Worm (Caenorhabditis elegans): ENCODE measurements around the gene mcd-1.

DNA sequence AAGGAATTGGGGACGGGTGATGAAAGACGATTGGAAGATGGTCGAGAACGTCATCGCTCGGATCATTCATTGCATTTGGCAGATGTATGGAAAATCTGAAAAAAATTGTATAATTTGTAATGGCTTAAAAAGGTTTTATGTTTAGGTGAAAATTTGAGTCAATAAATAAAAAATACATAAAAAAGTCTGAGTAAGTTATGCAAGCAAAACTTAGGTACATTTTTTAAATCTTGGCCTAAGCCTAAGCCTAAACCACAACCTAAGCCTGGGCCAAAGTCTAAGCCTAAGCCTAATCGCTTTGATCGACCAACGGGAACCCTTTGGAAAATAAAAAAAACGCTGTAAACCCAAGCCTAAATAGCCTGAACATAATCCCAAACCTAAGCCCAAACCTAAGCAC is 43.6 kb downstream of the mcd-1 start, which contains the start of gene hot-3:
- no peak for TF ChIP-seq ceh-16 (tag; optimal IDR thresholded peaks at IDR 0.05)
- no peak for TF ChIP-seq aly-2 (tag; optimal IDR thresholded peaks at IDR 0.05)
- TF ChIP-seq ceh-28 (tag; optimal IDR thresholded peaks at IDR 0.05) = no peak
- no peak for TF ChIP-seq unc-62 (GFP tag; optimal IDR thresholded peaks at IDR 0.05)
- no peak for TF ChIP-seq nhr-28 (tag; optimal IDR thresholded peaks at IDR 0.05)

Measured in whole organism, L3 larva.